Worm (Caenorhabditis elegans) whole organism, L4/young adult: ENCODE measurements around the gene C32D5.12.

ENCODE experiments used
- W03F9.2 ChIP-seq: fragments of 150-350 bp; optimal IDR thresholded peaks from 2 replicates; lab custom pipeline; 2014; ENCODE audit warnings: missing biosample characterization, missing genetic modification characterization
- dao-5 ChIP-seq: sonication (generic microtip); optimal IDR thresholded peaks from 2 replicates; lab custom pipeline; 2016; ENCODE audit warnings: missing genotype, missing genetic modification characterization, moderate library complexity, missing compliant biosample characterization
- him-1 ChIP-seq: sonication (generic microtip); optimal IDR thresholded peaks from 2 replicates; lab custom pipeline; 2016; ENCODE audit warnings: missing genotype, missing genetic modification reagents, missing genetic modification characterization, missing compliant biosample characterization

DNA sequence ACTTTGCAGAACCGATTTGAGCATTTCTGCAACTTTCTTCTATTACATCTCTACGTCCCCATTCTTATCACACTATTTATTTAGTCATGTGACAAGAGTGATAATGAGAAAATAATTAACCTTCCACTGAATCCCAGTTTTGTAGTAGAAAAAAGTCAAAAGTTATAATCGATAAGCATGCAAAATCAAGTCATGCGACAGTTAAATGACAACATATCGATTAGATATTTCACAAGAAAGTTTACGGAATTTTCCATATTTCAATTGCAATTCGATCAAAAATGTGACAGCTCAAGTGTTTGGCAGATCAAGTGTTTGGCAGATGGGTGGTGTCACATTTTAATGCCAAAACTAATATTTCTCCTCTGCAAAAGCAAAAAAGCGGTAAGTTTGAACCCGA is 15.8 kb upstream of the C32D5.12 start:
- no peak for TF ChIP-seq W03F9.2 (tag; lab: Kevin White, UChicago)
- TF ChIP-seq him-1: no peak
- TF ChIP-seq dao-5 (tag; lab: Kevin White, UChicago): no peak
